Worm (Caenorhabditis elegans): ENCODE measurements around the gene C18H7.12.

DNA sequence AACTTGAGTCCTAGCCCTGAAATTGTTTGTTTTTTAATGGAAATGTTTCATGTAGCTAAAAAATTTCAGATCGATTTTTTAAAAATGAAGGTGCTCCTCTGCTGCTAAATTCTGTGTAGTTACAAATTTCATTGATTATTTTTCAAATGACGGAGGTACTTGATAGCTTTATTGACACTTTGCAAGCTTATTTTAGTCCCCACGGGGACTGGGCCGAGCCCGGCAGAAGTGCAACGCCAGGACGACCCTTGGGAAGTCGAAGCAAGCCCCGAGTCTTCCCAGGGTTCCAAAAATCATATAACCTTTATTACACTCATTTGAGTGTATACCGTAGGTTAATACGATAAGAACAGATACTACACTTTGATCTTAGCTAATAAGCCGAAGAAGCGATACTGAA is 36.2 kb upstream of the C18H7.12 start:
- no peak for TF ChIP-seq ets-4 (tag; optimal IDR thresholded peaks at IDR 0.05)
- no peak for TF ChIP-seq F13H6.1 (tag; optimal IDR thresholded peaks at IDR 0.05)
- TF ChIP-seq unc-55 (GFP tag; optimal IDR thresholded peaks at IDR 0.05), result no peak
- no peak for TF ChIP-seq tbx-2 (tag; optimal IDR thresholded peaks at IDR 0.05)
